Worm (Caenorhabditis elegans) whole organism, mixed stage, embryonic: ENCODE data around the gene trh-1.

Experiments used
- lin-13 ChIP-seq: fragments of 150-350 bp; optimal IDR thresholded peaks from 2 replicates; lab custom pipeline; 2014; ENCODE audit warnings: missing biosample characterization, missing genetic modification characterization
- mep-1 ChIP-seq: fragments of 150-350 bp; optimal IDR thresholded peaks from 2 replicates; lab custom pipeline; 2017; ENCODE audit warnings: missing biosample characterization, missing genetic modification reagents, missing genetic modification characterization, inconsistent platforms
- nhr-237 ChIP-seq: fragments of 150-350 bp; optimal IDR thresholded peaks from 2 replicates; lab custom pipeline; 2014; ENCODE audit warnings: missing biosample characterization, missing genetic modification characterization
- sem-2 ChIP-seq: fragments of 200-800 bp; sonication (Bioruptor generic); optimal IDR thresholded peaks from 2 replicates; lab custom pipeline; 2018; ENCODE audit warnings: mild to moderate bottlenecking, missing genetic modification characterization, missing compliant biosample characterization
- ztf-11 ChIP-seq: fragments of 150-350 bp; optimal IDR thresholded peaks from 2 replicates; lab custom pipeline; 2014; ENCODE audit warnings: missing biosample characterization, missing genetic modification characterization

DNA sequence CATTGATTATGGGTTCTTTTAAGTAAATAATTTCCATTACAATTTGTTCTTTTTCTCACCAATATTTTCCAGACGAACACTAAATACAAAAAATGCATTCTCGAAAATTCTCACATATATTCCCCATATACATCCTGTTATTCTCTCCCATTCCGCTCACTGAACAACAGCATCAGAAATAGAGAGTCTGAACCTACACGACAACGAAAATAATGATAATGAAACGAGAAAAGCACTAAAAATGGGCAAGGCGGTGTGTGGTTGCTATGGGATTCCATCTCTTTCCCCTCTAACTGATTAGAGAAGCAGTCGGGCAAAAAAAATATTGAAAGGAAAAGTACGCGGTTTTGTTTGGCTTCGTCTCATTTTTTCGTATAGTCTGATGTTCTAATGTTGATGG is 14.7 kb downstream of the trh-1 start, which contains the start of gene C30H6.12:
- TF ChIP-seq mep-1 (tag; lab: Kevin White, UChicago) (no peak), lin-13 (tag; lab: Kevin White, UChicago) (no peak), nhr-237 (tag; lab: Kevin White, UChicago) (no peak), ztf-11 (tag; lab: Kevin White, UChicago) (no peak), sem-2 (GFP tag; lab: Kevin White, UChicago) (no peak)
